Fruit fly (Drosophila melanogaster) whole organism, embryonic: ENCODE measurements around the gene CG11617.

Experiments
- Aef1 ChIP-seq: fragments of 200-800 bp; sonication (Bioruptor generic); IDR thresholded peaks from 3 replicates; pipeline ENCODE4 v1.3.6; 2022; ENCODE audit warnings: missing biosample characterization, missing genetic modification characterization
- Atf6 ChIP-seq: fragments of 200-800 bp; sonication (Bioruptor generic); IDR thresholded peaks from 2 replicates; pipeline ENCODE4 v1.3.6; 2022; ENCODE audit warnings: missing biosample characterization, missing genetic modification characterization
- B-H2 ChIP-seq: fragments of 200-800 bp; sonication (Bioruptor generic); optimal IDR thresholded peaks from 2 replicates; lab custom pipeline; 2018; ENCODE audit warnings: missing biosample characterization, mild to moderate bottlenecking, missing genetic modification characterization
- CG10462 ChIP-seq: fragments of 200-800 bp; sonication (Bioruptor generic); optimal IDR thresholded peaks from 2 replicates; lab custom pipeline; 2016; ENCODE audit warnings: missing biosample characterization, missing genetic modification characterization
- CG11695 ChIP-seq: fragments of 200-800 bp; sonication (Bioruptor generic); IDR thresholded peaks from 3 replicates; pipeline ENCODE4 v1.3.6; 2022; ENCODE audit warnings: missing biosample characterization, missing genetic modification characterization
- CG12236 ChIP-seq: fragments of 200-800 bp; sonication (Bioruptor generic); optimal IDR thresholded peaks from 2 replicates; lab custom pipeline; 2016; ENCODE audit warnings: missing biosample characterization, missing genetic modification characterization
- CG14050 ChIP-seq: fragments of 200-800 bp; sonication (Bioruptor generic); IDR thresholded peaks from 3 replicates; pipeline ENCODE4 v1.3.6; 2022; ENCODE audit warnings: missing biosample characterization, missing genetic modification characterization
- CG1602 ChIP-seq: fragments of 200-800 bp; sonication (Bioruptor generic); optimal IDR thresholded peaks from 3 replicates; lab custom pipeline; 2016; ENCODE audit warnings: missing biosample characterization, missing genetic modification characterization
- CG16779 ChIP-seq: fragments of 200-800 bp; sonication (Bioruptor generic); IDR thresholded peaks from 2 replicates; pipeline ENCODE4 v1.3.6; 2022; ENCODE audit warnings: missing biosample characterization, missing genetic modification characterization
- CG16815 ChIP-seq: fragments of 200-800 bp; sonication (Bioruptor generic); optimal IDR thresholded peaks from 3 replicates; lab custom pipeline; 2017; ENCODE audit warnings: missing biosample characterization, mild to moderate bottlenecking, missing genetic modification characterization
- CG17612 ChIP-seq: fragments of 200-800 bp; sonication (Bioruptor generic); IDR thresholded peaks from 2 replicates; pipeline ENCODE4 v1.3.6; 2022; ENCODE audit warnings: missing biosample characterization, missing genetic modification characterization
- CG2712 ChIP-seq: fragments of 200-800 bp; optimal IDR thresholded peaks from 3 replicates; lab custom pipeline; 2019; ENCODE audit warnings: missing biosample characterization, mild to moderate bottlenecking, missing genetic modification characterization, moderate library complexity
- CG2889 ChIP-seq: fragments of 200-800 bp; sonication (Bioruptor generic); IDR thresholded peaks from 3 replicates; pipeline ENCODE4 v1.3.6; 2022; ENCODE audit warnings: missing biosample characterization, missing genetic modification characterization
- CG4328 ChIP-seq: fragments of 200-800 bp; sonication (Bioruptor generic); optimal IDR thresholded peaks from 3 replicates; lab custom pipeline; 2017; ENCODE audit warnings: missing biosample characterization, missing genetic modification reagents, missing genetic modification characterization
- CG43689 ChIP-seq: fragments of 200-800 bp; sonication (Bioruptor generic); IDR thresholded peaks from 2 replicates; pipeline ENCODE4 v1.3.6; 2022; ENCODE audit warnings: missing biosample characterization, missing genetic modification characterization
- CG4730 ChIP-seq: fragments of 200-800 bp; sonication (Bioruptor generic); IDR thresholded peaks from 2 replicates; pipeline ENCODE4 v1.3.6; 2022; ENCODE audit warnings: missing biosample characterization, missing genetic modification characterization
- CG4854 ChIP-seq: fragments of 200-800 bp; sonication (Bioruptor generic); optimal IDR thresholded peaks from 2 replicates; lab custom pipeline; 2016; ENCODE audit warnings: missing biosample characterization, missing genetic modification characterization, inconsistent platforms
- CG6854 ChIP-seq: fragments of 200-800 bp; sonication (Bioruptor generic); optimal IDR thresholded peaks from 3 replicates; lab custom pipeline; 2017; ENCODE audit warnings: missing biosample characterization, mild to moderate bottlenecking, missing genetic modification characterization
- CG7963 ChIP-seq: fragments of 200-800 bp; sonication (Bioruptor generic); IDR thresholded peaks from 3 replicates; pipeline ENCODE4 v1.3.6; 2022; ENCODE audit warnings: missing biosample characterization, missing genetic modification characterization; ENCODE audit not compliant: partially characterized antibody
- CG9215 ChIP-seq: fragments of 200-800 bp; sonication (Bioruptor generic); IDR thresholded peaks from 2 replicates; pipeline ENCODE4 v1.3.6; 2022; ENCODE audit warnings: missing biosample characterization, missing genetic modification characterization
- CG9932 ChIP-seq: fragments of 200-800 bp; sonication (Bioruptor generic); IDR thresholded peaks from 2 replicates; pipeline ENCODE4 v1.3.6; 2022; ENCODE audit warnings: missing biosample characterization, missing genetic modification characterization
- Dfd ChIP-seq, 2 experiments: fragments of >200 bp; optimal IDR thresholded peaks; 2 replicates each; lab custom pipeline; 2017; ENCODE audit warnings: missing biosample characterization in 2 of 2, missing genetic modification characterization in 2 of 2
- Gsc ChIP-seq: fragments of 200-800 bp; sonication (Bioruptor generic); IDR thresholded peaks from 2 replicates; pipeline ENCODE4 v1.3.6; 2022; ENCODE audit warnings: missing biosample characterization, missing genetic modification characterization
- Hr3 ChIP-seq: fragments of 200-800 bp; sonication (Bioruptor generic); optimal IDR thresholded peaks from 3 replicates; lab custom pipeline; 2016; ENCODE audit warnings: missing biosample characterization, missing genetic modification characterization
- Nf-YB ChIP-seq: fragments of 200-800 bp; sonication (Bioruptor generic); optimal IDR thresholded peaks from 3 replicates; lab custom pipeline; 2019; ENCODE audit warnings: missing biosample characterization, mild to moderate bottlenecking, missing genetic modification characterization, moderate library complexity
- Sin3A ChIP-seq: fragments of >200 bp; optimal IDR thresholded peaks from 2 replicates; lab custom pipeline; 2018
- Sox102F ChIP-seq: fragments of 200-800 bp; sonication (Bioruptor generic); optimal IDR thresholded peaks from 2 replicates; lab custom pipeline; 2018; ENCODE audit warnings: missing biosample characterization, mild to moderate bottlenecking, missing genetic modification characterization, moderate library complexity
- Stat92E ChIP-seq, 3 experiments: fragments of >200 bp in 2 of 3; fragments of 200-800 bp in 1 of 3; sonication (Bioruptor generic) in 1 of 3; optimal IDR thresholded peaks; 2 replicates each; lab custom pipeline; 2017 to 2019; ENCODE audit warnings: missing biosample characterization in 3 of 3, missing genetic modification characterization in 3 of 3, mild to moderate bottlenecking in 1 of 3, moderate library complexity in 1 of 3
- Vsx1 ChIP-seq: fragments of 200-800 bp; sonication (Bioruptor generic); optimal IDR thresholded peaks from 2 replicates; lab custom pipeline; 2017; ENCODE audit warnings: missing biosample characterization, mild to moderate bottlenecking, missing genetic modification characterization, missing genetic modification reagents
- bsh ChIP-seq, 2 experiments: fragments of 200-800 bp; sonication (Bioruptor generic); optimal IDR thresholded peaks; 2 replicates each; lab custom pipeline; 2017 to 2018; ENCODE audit warnings: mild to moderate bottlenecking in 2 of 2, missing biosample characterization in 2 of 2, missing genetic modification characterization in 2 of 2, moderate library complexity in 1 of 2
- cad ChIP-seq: fragments of >200 bp; optimal IDR thresholded peaks from 2 replicates; lab custom pipeline; 2017; ENCODE audit warnings: missing biosample characterization, missing genetic modification characterization
- cas ChIP-seq: fragments of 200-800 bp; sonication (Bioruptor generic); IDR thresholded peaks from 2 replicates; pipeline ENCODE4 v1.3.6; 2022; ENCODE audit warnings: missing biosample characterization, missing genetic modification characterization
- dmrt99B ChIP-seq: fragments of 200-800 bp; sonication (Bioruptor generic); optimal IDR thresholded peaks from 2 replicates; lab custom pipeline; 2018; ENCODE audit warnings: missing biosample characterization, mild to moderate bottlenecking, missing genetic modification characterization, moderate library complexity
- dpn ChIP-seq, 2 experiments: fragments of 200-800 bp; sonication (Bioruptor generic); optimal IDR thresholded peaks; 3 replicates each; lab custom pipeline; 2016; ENCODE audit warnings: missing biosample characterization in 2 of 2, missing genetic modification characterization in 2 of 2
- esg ChIP-seq: fragments of 200-800 bp; sonication (Bioruptor generic); conservative IDR thresholded peaks from 2 replicates; pipeline ENCODE4 v1.3.6; 2022; ENCODE audit warnings: missing biosample characterization, missing genetic modification characterization
- fd3F ChIP-seq: fragments of 200-800 bp; sonication (Bioruptor generic); optimal IDR thresholded peaks from 2 replicates; lab custom pipeline; 2018; ENCODE audit warnings: missing biosample characterization, mild to moderate bottlenecking, missing genetic modification characterization, moderate library complexity
- fru ChIP-seq: fragments of >200 bp; optimal IDR thresholded peaks from 2 replicates; lab custom pipeline; 2017
- grau ChIP-seq: fragments of 200-800 bp; optimal IDR thresholded peaks from 3 replicates; lab custom pipeline; 2019; ENCODE audit warnings: missing biosample characterization, mild to moderate bottlenecking, missing genetic modification characterization, moderate library complexity
- gro ChIP-seq: fragments of 200-800 bp; sonication (Bioruptor generic); optimal IDR thresholded peaks from 2 replicates; lab custom pipeline; 2016; ENCODE audit warnings: missing biosample characterization, missing genetic modification characterization
- hbn ChIP-seq: fragments of 200-800 bp; sonication (Bioruptor generic); IDR thresholded peaks from 2 replicates; pipeline ENCODE4 v1.3.6; 2022; ENCODE audit warnings: missing biosample characterization, missing genetic modification characterization; ENCODE audit not compliant: partially characterized antibody
- luna ChIP-seq: fragments of 200-800 bp; sonication (Bioruptor generic); optimal IDR thresholded peaks from 2 replicates; lab custom pipeline; 2016; ENCODE audit warnings: missing biosample characterization, missing genetic modification characterization
- mam ChIP-seq: fragments of 200-800 bp; sonication (Bioruptor generic); optimal IDR thresholded peaks from 3 replicates; lab custom pipeline; 2016; ENCODE audit warnings: missing biosample characterization, missing genetic modification characterization
- nom ChIP-seq: fragments of 200-800 bp; sonication (Bioruptor generic); optimal IDR thresholded peaks from 2 replicates; lab custom pipeline; 2017; ENCODE audit warnings: missing biosample characterization, missing genetic modification characterization, mild to moderate bottlenecking, moderate library complexity, missing genetic modification reagents
- onecut ChIP-seq: fragments of 200-800 bp; sonication (Bioruptor generic); IDR thresholded peaks from 2 replicates; pipeline ENCODE4 v1.3.6; 2022; ENCODE audit warnings: missing biosample characterization, missing genetic modification characterization
- sd ChIP-seq: fragments of 200-800 bp; sonication (Bioruptor generic); optimal IDR thresholded peaks from 3 replicates; lab custom pipeline; 2018; ENCODE audit warnings: missing biosample characterization, mild to moderate bottlenecking, missing genetic modification characterization, moderate library complexity
- sim ChIP-seq: fragments of 200-800 bp; sonication (Bioruptor generic); IDR thresholded peaks from 2 replicates; pipeline ENCODE4 v1.3.6; 2022; ENCODE audit warnings: missing biosample characterization, missing genetic modification characterization
- tup ChIP-seq: fragments of 200-800 bp; sonication (Bioruptor generic); optimal IDR thresholded peaks from 2 replicates; lab custom pipeline; 2016; ENCODE audit warnings: missing biosample characterization, mild to moderate bottlenecking, missing genetic modification characterization, moderate library complexity
- unc-4 ChIP-seq: fragments of 200-800 bp; sonication (Bioruptor generic); IDR thresholded peaks from 2 replicates; pipeline ENCODE4 v1.3.6; 2022; ENCODE audit warnings: missing biosample characterization, missing genetic modification characterization; ENCODE audit not compliant: partially characterized antibody
- vnd ChIP-seq: fragments of 200-800 bp; sonication (Bioruptor generic); IDR thresholded peaks from 3 replicates; pipeline ENCODE4 v1.3.6; 2022; ENCODE audit warnings: missing biosample characterization, missing genetic modification characterization; ENCODE audit not compliant: partially characterized antibody
- yki ChIP-seq: fragments of >200 bp; optimal IDR thresholded peaks from 3 replicates; lab custom pipeline; 2018
- zen ChIP-seq: fragments of 200-800 bp; sonication (Bioruptor generic); optimal IDR thresholded peaks from 3 replicates; lab custom pipeline; 2018; ENCODE audit warnings: missing biosample characterization, mild to moderate bottlenecking, missing genetic modification characterization, moderate library complexity

The CG11617 gene

DNA sequence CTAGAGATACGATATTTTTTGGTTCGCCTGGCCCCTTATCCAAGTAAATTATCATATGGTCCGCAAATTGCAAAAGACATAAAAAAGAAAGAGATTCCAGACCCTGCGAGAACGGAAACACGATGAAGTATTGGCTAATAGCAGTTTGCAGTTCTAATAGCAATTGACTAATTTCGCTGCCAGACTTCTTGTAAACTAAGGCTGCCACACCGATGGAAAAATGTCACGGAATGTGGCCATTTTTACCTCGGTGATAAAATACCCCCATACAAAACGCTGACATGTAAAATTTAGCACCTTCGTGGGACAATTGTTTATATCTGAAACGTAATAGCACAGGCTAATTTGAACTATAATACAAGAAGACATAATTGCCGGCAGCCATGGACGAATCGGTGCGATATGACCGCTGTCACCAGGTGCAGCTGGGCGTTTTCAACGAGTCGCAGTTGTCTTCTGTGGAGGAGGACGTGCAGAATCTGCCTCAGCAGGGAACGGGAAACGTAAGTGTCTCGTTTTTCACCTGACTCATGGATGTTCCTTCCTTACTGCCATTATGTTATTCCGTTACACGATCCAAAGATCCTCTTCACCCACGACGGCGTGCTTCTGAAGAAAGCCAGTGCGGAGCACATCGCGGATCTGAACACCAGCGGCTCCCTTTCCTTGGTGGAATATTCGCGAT lies at the start of gene CG11617, which contains the start of gene Tbc1d15-17:
Gene CG11617 (minus strand): TSS at position 169 of the 685 bp plus-strand sequence.
Gene Tbc1d15-17 (plus strand): TSS at position 51 of the 685 bp plus-strand sequence.
- TF ChIP-seq unc-4 (peak; percentile 56), CG10462 (GFP tag; lab: Kevin White, UChicago) (no peak), luna (GFP tag; lab: Kevin White, UChicago) (no peak), CG43689 (GFP tag; lab: Robert Waterston, UW) (no peak), Stat92E (GFP tag; optimal IDR thresholded peaks at IDR 0.05; lab: Kevin White, UChicago) (peak in 1 of 3 experiments; percentile 32), sim (GFP tag; lab: Robert Waterston, UW) (no peak), CG16779 (GFP tag; lab: Robert Waterston, UW) (no peak), Vsx1 (GFP tag; lab: Kevin White, UChicago) (no peak), CG9932 (GFP tag; lab: Robert Waterston, UW) (no peak), CG16815 (GFP tag; lab: Kevin White, UChicago) (no peak), yki (lab: Kevin White, UChicago) (no peak), CG6854 (GFP tag; lab: Kevin White, UChicago) (no peak), bsh (GFP tag; optimal IDR thresholded peaks at IDR 0.05; lab: Kevin White, UChicago) (no peak), cas (no peak), dpn (GFP tag; optimal IDR thresholded peaks at IDR 0.05; lab: Kevin White, UChicago) (peak; percentile 18 to 30), tup (GFP tag; lab: Kevin White, UChicago) (no peak), grau (no peak), mam (GFP tag; lab: Kevin White, UChicago) (no peak), fd3F (GFP tag; lab: Kevin White, UChicago) (no peak), CG2889 (GFP tag; lab: Robert Waterston, UW) (no peak), gro (no peak), Dfd (GFP tag; optimal IDR thresholded peaks at IDR 0.05; lab: Kevin White, UChicago) (no peak), sd (tag; lab: Kevin White, UChicago) (no peak), Sox102F (GFP tag; lab: Kevin White, UChicago) (no peak), Atf6 (no peak), cad (GFP tag; lab: Kevin White, UChicago) (no peak), Gsc (no peak), onecut (GFP tag; lab: Robert Waterston, UW) (no peak), zen (tag; lab: Kevin White, UChicago) (peak; percentile 40), CG4854 (no peak), hbn (GFP tag; lab: Robert Waterston, UW) (0 out of 2 replicates have a peak, but pooled peaks have one; percentile 19), CG1602 (GFP tag; lab: Kevin White, UChicago) (no peak), Hr3 (GFP tag; lab: Kevin White, UChicago) (no peak), CG2712 (tag; lab: Kevin White, UChicago) (no peak), CG4328 (GFP tag; lab: Kevin White, UChicago) (no peak), CG14050 (no peak), CG4730 (no peak), CG12236 (no peak), dmrt99B (tag; lab: Kevin White, UChicago) (no peak), B-H2 (GFP tag; lab: Kevin White, UChicago) (peak; percentile 32), Aef1 (GFP tag; lab: Robert Waterston, UW) (no peak), fru (lab: Kevin White, UChicago) (no peak), nom (GFP tag; lab: Kevin White, UChicago) (no peak), CG17612 (GFP tag; lab: Robert Waterston, UW) (no peak), CG9215 (GFP tag; lab: Robert Waterston, UW) (no peak), Nf-YB (no peak), Sin3A (lab: Kevin White, UChicago) (peak; percentile 66), CG11695 (GFP tag; lab: Robert Waterston, UW) (no peak), vnd (GFP tag; lab: Robert Waterston, UW) (0 out of 3 replicates have a peak, but pooled peaks have one; percentile 20), CG7963 (no peak), esg (GFP tag; lab: Robert Waterston, UW) (no peak)
